Fruit fly (Drosophila melanogaster): Measurements from ENCODE around the gene CG33253.

The CG33253 gene

dm6 chrX:19166152-19166935 is 16.9 kb upstream of the CG33253 start (continued):
- TF ChIP-seq CG13624 (GFP tag; optimal IDR thresholded peaks at IDR 0.05) (no peak), CG5180 (GFP tag; optimal IDR thresholded peaks at IDR 0.05) (peak; percentile 54), gem (tag; optimal IDR thresholded peaks at IDR 0.05) (peak; percentile 54), Usf (GFP tag; optimal IDR thresholded peaks at IDR 0.05) (peak; percentile 8), nmo (GFP tag; optimal IDR thresholded peaks at IDR 0.05) (peak; percentile 50), CG16813 (GFP tag; IDR thresholded peaks at IDR 0.05; ENCODE audit: partially characterized antibody) (no peak), Pdp1 (GFP tag; optimal IDR thresholded peaks at IDR 0.05) (peak in 1 of 2 experiments; percentile 48), mam (GFP tag; optimal IDR thresholded peaks at IDR 0.05) (peak; percentile 42), danr (GFP tag; IDR thresholded peaks at IDR 0.05) (no peak), CG2678 (tag; optimal IDR thresholded peaks at IDR 0.05) (peak; percentile 75), CG6683 (GFP tag; optimal IDR thresholded peaks at IDR 0.05) (no peak), CG7839 (tag; optimal IDR thresholded peaks at IDR 0.05) (peak; percentile 60), shn (GFP tag; optimal IDR thresholded peaks at IDR 0.05) (no peak), E2f1 (GFP tag; IDR thresholded peaks at IDR 0.05) (no peak), Awh (GFP tag; IDR thresholded peaks at IDR 0.05) (no peak), otp (GFP tag; IDR thresholded peaks at IDR 0.05) (no peak), Fer1 (GFP tag; optimal IDR thresholded peaks at IDR 0.05) (peak; percentile 29), bowl (GFP tag; IDR thresholded peaks at IDR 0.05) (no peak), Hr78 (GFP tag; optimal IDR thresholded peaks at IDR 0.05) (no peak), CG10654 (GFP tag; optimal IDR thresholded peaks at IDR 0.05) (no peak), sd (tag; optimal IDR thresholded peaks at IDR 0.05) (no peak), peb (GFP tag; IDR thresholded peaks at IDR 0.05) (no peak), CG12744 (GFP tag; optimal IDR thresholded peaks at IDR 0.05) (peak; percentile 26), CG34422 (GFP tag; IDR thresholded peaks at IDR 0.05) (no peak), MBD-R2 (GFP tag; IDR thresholded peaks at IDR 0.05) (no peak), CG18619 (GFP tag; optimal IDR thresholded peaks at IDR 0.05) (peak; percentile 37), wor (GFP tag; IDR thresholded peaks at IDR 0.05) (no peak), CG10462 (GFP tag; optimal IDR thresholded peaks at IDR 0.05) (no peak), CG6654 (GFP tag; optimal IDR thresholded peaks at IDR 0.05) (no peak), CG5245 (GFP tag; optimal IDR thresholded peaks at IDR 0.05) (no peak), ttk (GFP tag; IDR thresholded peaks at IDR 0.05) (no peak), eve (GFP tag; optimal IDR thresholded peaks at IDR 0.05) (peak in 1 of 2 experiments; percentile 46), PHDP (tag; optimal IDR thresholded peaks at IDR 0.05) (no peak), tx (GFP tag; optimal IDR thresholded peaks at IDR 0.05) (no peak), lilli (GFP tag; optimal IDR thresholded peaks at IDR 0.05) (peak; percentile 35), CG17612 (GFP tag; IDR thresholded peaks at IDR 0.05) (no peak), tgo (GFP tag; IDR thresholded peaks at IDR 0.05) (no peak), ftz-f1 (GFP tag; optimal IDR thresholded peaks at IDR 0.05) (no peak), CG15269 (tag; optimal IDR thresholded peaks at IDR 0.05) (peak; percentile 68), CG15601 (tag; optimal IDR thresholded peaks at IDR 0.05) (peak; percentile 3), CG33213 (GFP tag; optimal IDR thresholded peaks at IDR 0.05) (no peak), zen (tag; optimal IDR thresholded peaks at IDR 0.05) (no peak), CG18262 (tag; optimal IDR thresholded peaks at IDR 0.05) (peak; percentile 52), hb (GFP tag; IDR thresholded peaks at IDR 0.05; ENCODE audit: partially characterized antibody) (no peak), CG17802 (tag; optimal IDR thresholded peaks at IDR 0.05) (no peak), CG14667 (GFP tag; IDR thresholded peaks at IDR 0.05) (no peak), croc (GFP tag; conservative IDR thresholded peaks at IDR 0.05) (no peak), lola (GFP tag; optimal IDR thresholded peaks at IDR 0.05) (peak in 1 of 3 experiments; percentile 29), Abd-B (GFP tag; optimal IDR thresholded peaks at IDR 0.05) (no peak)

Data from whole organism, embryonic.